Worm (Caenorhabditis elegans) whole organism, mixed stage, embryonic: Measurements from ENCODE around the gene F36H5.4.
"Not testable (repeated sequence)": the region's sequence is repeated elsewhere in the genome, so short reads cannot be mapped to it uniquely, and the experiment has no call there.

Source experiments
- M03D4.4 ChIP-seq: sonication (generic microtip); optimal IDR thresholded peaks from 2 replicates; lab custom pipeline; 2017; ENCODE audit warnings: mild to moderate bottlenecking, missing genetic modification characterization, missing compliant biosample characterization
- blmp-1 ChIP-seq: fragments of 150-350 bp; optimal IDR thresholded peaks from 2 replicates; lab custom pipeline; 2014; ENCODE audit warnings: missing biosample characterization, missing genetic modification characterization
- ceh-39 ChIP-seq: fragments of 150-350 bp; optimal IDR thresholded peaks from 2 replicates; lab custom pipeline; 2014; ENCODE audit warnings: missing biosample characterization, missing genetic modification characterization
- ceh-43 ChIP-seq: fragments of 200-800 bp; sonication (Bioruptor generic); optimal IDR thresholded peaks from 2 replicates; lab custom pipeline; 2018; ENCODE audit warnings: mild to moderate bottlenecking, missing genetic modification characterization, moderate library complexity, missing compliant biosample characterization
- ceh-83 ChIP-seq: fragments of 200-800 bp; sonication (Bioruptor generic); optimal IDR thresholded peaks from 2 replicates; lab custom pipeline; 2018; ENCODE audit warnings: mild to moderate bottlenecking, missing genetic modification characterization, missing compliant biosample characterization
- ces-1 ChIP-seq: fragments of 150-350 bp; optimal IDR thresholded peaks from 2 replicates; lab custom pipeline; 2014; ENCODE audit warnings: missing biosample characterization, missing genetic modification reagents, missing genetic modification characterization
- cnd-1 ChIP-seq: fragments of 200-800 bp; sonication (Bioruptor generic); optimal IDR thresholded peaks from 2 replicates; lab custom pipeline; 2018; ENCODE audit warnings: mild to moderate bottlenecking, missing genetic modification characterization, missing compliant biosample characterization
- elt-1 ChIP-seq: sonication (generic microtip); optimal IDR thresholded peaks from 2 replicates; lab custom pipeline; 2017; ENCODE audit warnings: missing genetic modification characterization, mild to moderate bottlenecking, missing compliant biosample characterization, antibody characterized with exemption, moderate library complexity, borderline replicate concordance; ENCODE audit not compliant: insufficient read depth
- flh-1 ChIP-seq: fragments of 200-800 bp; sonication (Bioruptor generic); optimal IDR thresholded peaks from 2 replicates; lab custom pipeline; 2018; ENCODE audit warnings: mild to moderate bottlenecking, missing genetic modification characterization, moderate library complexity, missing compliant biosample characterization
- ham-2 ChIP-seq: fragments of 200-800 bp; sonication (Bioruptor generic); optimal IDR thresholded peaks from 2 replicates; lab custom pipeline; 2018; ENCODE audit warnings: mild to moderate bottlenecking, missing genetic modification characterization, missing compliant biosample characterization
- hlh-1 ChIP-seq: fragments of 150-350 bp; optimal IDR thresholded peaks from 2 replicates; lab custom pipeline; 2014; ENCODE audit warnings: missing biosample characterization, missing genetic modification reagents, missing genetic modification characterization
- lin-13 ChIP-seq: fragments of 150-350 bp; optimal IDR thresholded peaks from 2 replicates; lab custom pipeline; 2014; ENCODE audit warnings: missing biosample characterization, missing genetic modification characterization
- lsy-2 ChIP-seq: fragments of 150-350 bp; optimal IDR thresholded peaks from 2 replicates; lab custom pipeline; 2014; ENCODE audit warnings: missing biosample characterization, missing genetic modification characterization
- mab-5 ChIP-seq: fragments of 150-350 bp; optimal IDR thresholded peaks from 2 replicates; lab custom pipeline; 2014; ENCODE audit warnings: missing biosample characterization, missing genetic modification characterization
- mep-1 ChIP-seq: fragments of 150-350 bp; optimal IDR thresholded peaks from 2 replicates; lab custom pipeline; 2017; ENCODE audit warnings: missing biosample characterization, missing genetic modification reagents, missing genetic modification characterization, inconsistent platforms
- mls-2 ChIP-seq: sonication (generic microtip); optimal IDR thresholded peaks from 2 replicates; lab custom pipeline; 2016; ENCODE audit warnings: mild to moderate bottlenecking, missing genetic modification characterization, moderate library complexity, missing compliant biosample characterization
- nhr-12 ChIP-seq: fragments of 150-350 bp; optimal IDR thresholded peaks from 2 replicates; lab custom pipeline; 2014; ENCODE audit warnings: missing biosample characterization, missing genetic modification characterization
- nhr-2 ChIP-seq: fragments of 150-350 bp; optimal IDR thresholded peaks from 2 replicates; lab custom pipeline; 2014; ENCODE audit warnings: missing biosample characterization, missing genetic modification characterization
- nhr-237 ChIP-seq: fragments of 150-350 bp; optimal IDR thresholded peaks from 2 replicates; lab custom pipeline; 2014; ENCODE audit warnings: missing biosample characterization, missing genetic modification characterization
- nhr-28 ChIP-seq: fragments of 150-350 bp; optimal IDR thresholded peaks from 2 replicates; lab custom pipeline; 2014; ENCODE audit warnings: missing biosample characterization, missing genetic modification characterization
- nhr-76 ChIP-seq: sonication (generic microtip); optimal IDR thresholded peaks from 2 replicates; lab custom pipeline; 2017; ENCODE audit warnings: missing biosample characterization, missing genetic modification characterization
- snpc-4 ChIP-seq: fragments of 150-350 bp; optimal IDR thresholded peaks from 2 replicates; lab custom pipeline; 2014; ENCODE audit warnings: missing biosample characterization, missing genetic modification characterization
- sptf-1 ChIP-seq: sonication (generic microtip); optimal IDR thresholded peaks from 2 replicates; lab custom pipeline; 2017; ENCODE audit warnings: mild to moderate bottlenecking, missing genetic modification characterization, moderate library complexity, missing compliant biosample characterization
- tbx-8 ChIP-seq: fragments of 200-800 bp; sonication (Bioruptor generic); optimal IDR thresholded peaks from 2 replicates; lab custom pipeline; 2018; ENCODE audit warnings: mild to moderate bottlenecking, missing genetic modification characterization, moderate library complexity, missing compliant biosample characterization
- unc-39 ChIP-seq: fragments of 150-350 bp; optimal IDR thresholded peaks from 2 replicates; lab custom pipeline; 2014; ENCODE audit warnings: missing biosample characterization, missing genetic modification characterization
- unc-62 ChIP-seq: fragments of 150-350 bp; optimal IDR thresholded peaks from 2 replicates; lab custom pipeline; 2014; ENCODE audit warnings: missing biosample characterization, missing genetic modification reagents, missing genetic modification characterization
- zip-8 ChIP-seq: fragments of 150-350 bp; optimal IDR thresholded peaks from 2 replicates; lab custom pipeline; 2014; ENCODE audit warnings: missing biosample characterization, missing genetic modification characterization

F36H5.4 gene

DNA sequence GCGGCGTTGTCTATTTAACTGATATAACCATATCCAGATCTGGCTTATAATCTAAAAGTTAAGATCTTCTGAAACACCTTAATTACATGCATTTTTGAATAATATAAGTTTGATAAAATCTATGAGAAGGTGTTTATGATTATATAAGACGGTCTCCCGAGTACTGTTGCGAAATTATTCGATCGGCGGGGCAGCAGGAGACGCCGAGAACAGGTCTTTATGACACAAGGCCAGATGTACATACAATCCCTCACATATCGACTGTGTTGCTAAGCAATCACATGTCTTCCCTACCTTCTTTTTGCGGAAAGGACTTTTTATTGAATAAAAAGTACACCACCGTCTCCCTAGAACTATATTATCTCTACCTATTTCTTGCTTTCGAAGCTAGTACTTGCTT is 5.1 kb upstream of the F36H5.4 start, which contains the start of gene fbxb-53:
Gene fbxb-53, plus strand, starts transcription at position 301 of the 400 bp plus-strand sequence.
- TF ChIP-seq M03D4.4 (tag; lab: Kevin White, UChicago): no peak
- no peak for TF ChIP-seq ceh-39 (tag; lab: Kevin White, UChicago)
- peak; percentile 44 for TF ChIP-seq elt-1 (tag; lab: Kevin White, UChicago)

DNA sequence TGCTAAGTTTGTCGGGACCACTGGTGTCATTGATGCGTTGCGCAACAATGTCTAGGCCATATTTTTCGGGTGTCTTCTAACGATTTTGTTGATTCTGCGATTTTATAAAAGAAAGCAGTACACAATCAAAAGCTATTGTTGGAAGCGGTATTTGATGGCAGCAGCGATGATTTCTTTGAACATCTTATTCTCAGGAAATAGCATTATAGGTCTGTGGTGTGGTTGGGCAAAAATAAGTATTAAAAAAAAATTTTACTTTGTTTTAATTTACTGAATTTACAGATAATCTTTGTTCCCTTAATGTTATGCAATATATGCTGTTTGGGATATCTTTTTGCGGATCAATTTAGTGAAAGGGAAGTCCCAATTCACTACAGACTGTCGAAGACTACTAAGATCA is 4.6 kb upstream of the F36H5.4 start, which contains the start of gene F36H5.10:
Gene F36H5.10, plus strand, starts transcription at position 301 of the 400 bp plus-strand sequence.
- TF ChIP-seq nhr-237 (tag; lab: Kevin White, UChicago) (no peak), zip-8 (tag; lab: Kevin White, UChicago) (peak; percentile 19)

DNA sequence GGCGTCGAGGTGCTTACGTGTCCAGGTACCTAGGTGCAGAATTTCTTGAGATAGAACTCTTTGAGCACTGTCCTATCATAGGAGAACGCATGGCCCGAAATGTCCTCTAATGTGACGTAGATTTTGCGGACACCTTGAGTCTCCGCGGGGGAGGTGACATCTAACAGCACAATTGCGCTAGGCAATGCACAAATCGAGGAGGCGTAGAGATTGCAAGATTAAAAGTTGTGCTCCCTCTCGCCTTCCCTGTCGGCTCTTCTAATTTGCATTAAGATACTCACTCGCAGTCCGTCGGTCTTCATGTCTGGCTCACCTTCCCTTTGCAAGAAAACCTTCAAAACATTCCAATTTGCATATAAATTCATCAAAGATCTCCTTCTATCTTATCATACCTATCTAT is 2.1 kb upstream of the F36H5.4 start, which contains the start of gene F36H5.18:
Gene F36H5.18, plus strand, starts transcription at position 301 of the 400 bp plus-strand sequence.
- TF ChIP-seq lin-13: no peak
- no peak for TF ChIP-seq ceh-83 (GFP tag; lab: Kevin White, UChicago)
- TF ChIP-seq mls-2 (tag; lab: Kevin White, UChicago): no peak
- no peak for TF ChIP-seq M03D4.4 (tag; lab: Kevin White, UChicago)

DNA sequence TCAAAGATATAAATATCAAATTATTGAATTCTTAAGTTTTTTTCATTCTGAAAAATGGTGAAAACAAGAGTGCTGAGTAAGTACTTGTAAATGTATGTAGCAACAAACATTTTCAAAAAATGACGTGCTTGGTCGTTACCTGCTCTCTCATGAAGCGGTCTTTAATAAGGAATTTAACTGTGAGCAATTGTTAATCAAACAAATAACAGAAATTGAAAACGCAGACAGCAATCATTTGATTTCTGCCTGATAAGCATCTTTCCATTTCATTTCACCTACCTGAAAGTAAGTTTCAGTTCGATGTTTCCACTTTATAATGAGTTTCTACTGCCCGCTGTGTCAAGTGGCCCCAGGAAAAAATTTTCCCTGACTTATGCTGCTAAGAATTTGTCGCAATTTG is 1.4 kb downstream of the F36H5.4 start, which contains the start of gene math-28:
Gene math-28, plus strand, starts transcription at position 301 of the 400 bp plus-strand sequence.
- TF ChIP-seq flh-1 (GFP tag; lab: Kevin White, UChicago): no peak
- TF ChIP-seq ceh-39 (tag; lab: Kevin White, UChicago): no peak
- TF ChIP-seq unc-39 (tag; lab: Kevin White, UChicago): no peak
- no peak for TF ChIP-seq mab-5 (tag; lab: Kevin White, UChicago)
- no peak for TF ChIP-seq nhr-28
- TF ChIP-seq ceh-43 (GFP tag; lab: Kevin White, UChicago): no peak
- TF ChIP-seq nhr-12 (tag; lab: Kevin White, UChicago): no peak
- no peak for TF ChIP-seq nhr-2 (tag; lab: Kevin White, UChicago)
- TF ChIP-seq sptf-1 (tag; lab: Kevin White, UChicago): no peak
- TF ChIP-seq lin-13: no peak
- no peak for TF ChIP-seq ham-2 (GFP tag; lab: Kevin White, UChicago)
- no peak for TF ChIP-seq snpc-4
- TF ChIP-seq hlh-1 (tag; lab: Kevin White, UChicago): no peak
- TF ChIP-seq mep-1 (tag; lab: Kevin White, UChicago): no peak
- TF ChIP-seq lsy-2 (tag; lab: Kevin White, UChicago): no peak
- no peak for TF ChIP-seq elt-1 (tag; lab: Kevin White, UChicago)
- TF ChIP-seq M03D4.4 (tag; lab: Kevin White, UChicago): no peak
- no peak for TF ChIP-seq cnd-1 (tag; lab: Kevin White, UChicago)
- no peak for TF ChIP-seq ces-1 (GFP tag; lab: Kevin White, UChicago)

DNA sequence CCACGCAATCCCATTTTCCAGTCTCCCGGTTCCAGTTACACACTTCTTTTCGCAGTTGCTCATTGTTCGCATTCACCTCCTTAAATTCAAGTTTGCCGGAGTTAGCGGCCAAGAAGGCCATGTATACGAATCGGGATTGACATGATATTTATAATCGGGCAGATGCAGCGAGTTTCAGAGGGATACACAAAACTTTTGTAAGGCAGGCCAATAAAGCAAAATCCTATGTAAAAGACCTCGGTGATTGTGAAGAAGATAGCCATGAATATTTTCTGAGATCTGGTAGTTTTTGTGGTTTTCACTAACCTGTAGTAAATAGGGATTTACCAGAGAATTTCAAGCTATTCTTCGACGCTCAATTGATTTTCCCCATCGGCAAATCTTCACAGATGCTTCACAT is 5.1 kb downstream of the F36H5.4 start:
- no peak for TF ChIP-seq ces-1 (GFP tag; lab: Kevin White, UChicago)
- no peak for TF ChIP-seq unc-39 (tag; lab: Kevin White, UChicago)
- no peak for TF ChIP-seq M03D4.4 (tag; lab: Kevin White, UChicago)
- TF ChIP-seq mep-1 (tag; lab: Kevin White, UChicago): no peak
- TF ChIP-seq unc-62 (GFP tag; lab: Kevin White, UChicago): no peak

DNA sequence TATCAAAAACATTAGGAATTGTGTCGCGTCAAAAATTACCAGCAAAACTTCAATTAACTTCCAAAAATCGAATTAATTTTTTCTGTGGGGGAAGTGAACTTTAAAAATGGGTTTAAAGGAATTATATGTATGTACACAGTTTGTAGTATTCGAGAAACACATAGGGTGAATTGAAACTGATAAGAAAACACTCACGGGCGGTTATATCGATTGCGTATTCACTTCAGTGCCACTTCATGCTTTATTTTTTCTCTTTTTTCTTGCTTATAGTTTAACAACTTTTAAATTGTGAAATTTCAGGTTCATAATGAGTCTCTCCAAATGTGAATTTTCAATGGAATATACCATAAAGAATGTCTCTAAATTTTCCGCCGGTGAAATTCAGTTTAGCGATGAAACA is 9.7 kb downstream of the F36H5.4 start, which contains the start of gene math-26:
Gene math-26, plus strand, starts transcription at position 301 of the 400 bp plus-strand sequence.
- not testable (repeated sequence) for TF ChIP-seq blmp-1, nhr-2, elt-1 (tag; lab: Kevin White, UChicago)
- TF ChIP-seq, all 35 proteins: peak for 0; not testable (repeated sequence) for 35

DNA sequence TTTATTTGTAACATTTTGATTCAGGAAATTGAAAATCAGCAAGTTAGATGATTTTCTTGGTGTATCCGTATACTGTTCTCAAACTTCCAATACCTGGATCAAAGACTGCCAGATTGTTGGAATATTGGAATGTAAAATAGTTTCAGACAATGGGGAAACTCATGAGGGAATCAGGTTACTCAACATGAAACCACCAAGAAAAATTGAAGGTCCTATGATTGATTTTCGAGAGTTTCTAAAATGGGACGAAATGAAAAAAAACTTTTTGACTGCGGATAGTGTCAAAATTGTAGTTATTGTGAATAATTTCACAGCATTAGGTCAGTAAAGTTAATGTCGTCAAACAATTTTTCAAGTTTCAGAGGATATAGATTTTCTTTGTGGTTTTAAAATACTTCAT is 10.1 kb downstream of the F36H5.4 start, which contains the start of gene math-3:
Gene math-3, plus strand, starts transcription at position 301 of the 400 bp plus-strand sequence.
- no peak for TF ChIP-seq unc-62 (GFP tag; lab: Kevin White, UChicago)
- no peak for TF ChIP-seq sptf-1 (tag; lab: Kevin White, UChicago)
- TF ChIP-seq ceh-39 (tag; lab: Kevin White, UChicago): no peak
- no peak for TF ChIP-seq nhr-76 (tag; lab: Kevin White, UChicago)
- TF ChIP-seq ces-1 (GFP tag; lab: Kevin White, UChicago): no peak
- TF ChIP-seq nhr-12 (tag; lab: Kevin White, UChicago): no peak
- no peak for TF ChIP-seq hlh-1 (tag; lab: Kevin White, UChicago)
- TF ChIP-seq tbx-8 (GFP tag; lab: Kevin White, UChicago): no peak
